Worm (Caenorhabditis elegans) whole organism, midembryonic: ENCODE measurements around the gene unc-7.

Source experiments
- T22C8.4 ChIP-seq: fragments of 200-800 bp; sonication (Bioruptor generic); IDR thresholded peaks from 2 replicates; pipeline ENCODE4 v1.3.6; 2022; ENCODE audit warnings: missing genetic modification characterization, missing compliant biosample characterization
- flt-1 ChIP-seq: fragments of 200-800 bp; sonication (Bioruptor generic); IDR thresholded peaks from 2 replicates; pipeline ENCODE4 v1.3.6; 2022; ENCODE audit warnings: missing genetic modification characterization, missing compliant biosample characterization

DNA sequence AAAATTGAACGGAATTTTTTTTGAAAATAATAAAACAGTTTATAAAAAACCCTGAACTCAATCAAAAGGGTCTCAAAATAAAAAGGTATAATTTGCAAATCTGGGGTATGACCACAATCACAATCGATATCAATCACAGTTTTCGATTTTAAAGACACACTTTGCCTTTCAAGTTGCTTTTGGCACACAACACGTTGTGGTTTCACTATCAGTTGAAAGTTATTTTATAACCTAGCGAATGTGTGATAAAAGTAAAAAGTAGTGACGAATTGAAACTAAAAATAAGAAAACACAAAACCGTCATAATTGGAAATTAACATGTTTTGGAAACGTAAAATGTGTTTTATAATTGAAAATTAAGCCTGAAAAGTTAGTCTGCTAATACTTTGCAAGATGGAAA lies 20.2 kb upstream of the unc-7 start:
- TF ChIP-seq flt-1 = no peak
- no peak for TF ChIP-seq T22C8.4
